Worm (Caenorhabditis elegans) whole organism, L4/young adult: ENCODE results near the gene C14C6.5.

Experiments used
- W03F9.2 ChIP-seq: fragments of 150-350 bp; optimal IDR thresholded peaks from 2 replicates; lab custom pipeline; 2014; ENCODE audit warnings: missing biosample characterization, missing genetic modification characterization
- him-1 ChIP-seq: sonication (generic microtip); optimal IDR thresholded peaks from 2 replicates; lab custom pipeline; 2016; ENCODE audit warnings: missing genotype, missing genetic modification reagents, missing genetic modification characterization, missing compliant biosample characterization

- no peak for TF ChIP-seq him-1
- TF ChIP-seq W03F9.2 (tag; lab: Kevin White, UChicago): no peak
Measured at ce11 chrV:489320-489719, 47.1 kb upstream of the C14C6.5 start, which contains the start of gene nhr-106.
